Fruit fly (Drosophila melanogaster): ENCODE results near the gene lbe.
A peak's percentile ranks its signal among the peaks of the same experiment; 100 is the strongest.

Gene lbe

dm6 chr3R:21446334-21446733 lies at the start of gene lbe:
TSS of gene lbe (minus strand) at chr3R:21446537.
- peak; percentile 60 to 66 for TF ChIP-seq CTCF (optimal IDR thresholded peaks at IDR 0.05)
- TF ChIP-seq CG8478 (optimal IDR thresholded peaks at IDR 0.05), result no peak

dm6 chr3R:21493580-21494257 lies 47.4 kb upstream of the lbe start:
- TF ChIP-seq CG8478 (optimal IDR thresholded peaks at IDR 0.05) (no peak), CTCF (optimal IDR thresholded peaks at IDR 0.05) (no peak)

dm6 chr3R:21487706-21488406 lies 41.5 kb upstream of the lbe start:
- TF ChIP-seq CTCF (optimal IDR thresholded peaks at IDR 0.05) (peak; percentile 96 to 99), CG8478 (optimal IDR thresholded peaks at IDR 0.05) (no peak)

dm6 chr3R:21481960-21482359 lies 35.6 kb upstream of the lbe start, which contains the start of gene Fancm:
TSS of gene Fancm (plus strand) at chr3R:21482325.
- TF ChIP-seq CG8478 (optimal IDR thresholded peaks at IDR 0.05), result no peak
- peak; percentile 91 to 93 for TF ChIP-seq CTCF (optimal IDR thresholded peaks at IDR 0.05)

- TF ChIP-seq CG8478 (optimal IDR thresholded peaks at IDR 0.05) (no peak), CTCF (optimal IDR thresholded peaks at IDR 0.05) (no peak)
Observed at dm6 chr3R:21471179-21471578, 24.8 kb upstream of the lbe start.

- no peak for TF ChIP-seq CTCF (optimal IDR thresholded peaks at IDR 0.05)
- TF ChIP-seq CG8478 (optimal IDR thresholded peaks at IDR 0.05), result no peak
Observed at dm6 chr3R:21470272-21470671, 23.9 kb upstream of the lbe start.

dm6 chr3R:21459948-21460347 lies 13.6 kb upstream of the lbe start:
- no peak for TF ChIP-seq CG8478 (optimal IDR thresholded peaks at IDR 0.05)
- no peak for TF ChIP-seq CTCF (optimal IDR thresholded peaks at IDR 0.05)

- TF ChIP-seq CG8478 (optimal IDR thresholded peaks at IDR 0.05) (no peak), CTCF (optimal IDR thresholded peaks at IDR 0.05) (no peak)
Observed at dm6 chr3R:21458445-21458844, 12.1 kb upstream of the lbe start.

- no peak for TF ChIP-seq CG8478 (optimal IDR thresholded peaks at IDR 0.05)
- TF ChIP-seq CTCF (optimal IDR thresholded peaks at IDR 0.05), result no peak
Observed at dm6 chr3R:21456774-21457173, 10.4 kb upstream of the lbe start.

dm6 chr3R:21452108-21452507 lies 5.8 kb upstream of the lbe start:
- TF ChIP-seq CTCF (optimal IDR thresholded peaks at IDR 0.05) (no peak), CG8478 (optimal IDR thresholded peaks at IDR 0.05) (no peak)

dm6 chr3R:21447656-21448055 lies 1.3 kb upstream of the lbe start:
- TF ChIP-seq CG8478 (optimal IDR thresholded peaks at IDR 0.05) (no peak), CTCF (optimal IDR thresholded peaks at IDR 0.05) (no peak)

dm6 chr3R:21445327-21445726 lies 1.0 kb downstream of the lbe start:
- TF ChIP-seq CG8478 (optimal IDR thresholded peaks at IDR 0.05), result no peak
- no peak for TF ChIP-seq CTCF (optimal IDR thresholded peaks at IDR 0.05)

- TF ChIP-seq CG8478 (optimal IDR thresholded peaks at IDR 0.05) (no peak), CTCF (optimal IDR thresholded peaks at IDR 0.05) (no peak)
Observed at dm6 chr3R:21440760-21441159, 5.6 kb downstream of the lbe start.

dm6 chr3R:21440102-21440501 lies 6.2 kb downstream of the lbe start:
- no peak for TF ChIP-seq CG8478 (optimal IDR thresholded peaks at IDR 0.05)
- no peak for TF ChIP-seq CTCF (optimal IDR thresholded peaks at IDR 0.05)

- TF ChIP-seq CTCF (optimal IDR thresholded peaks at IDR 0.05), result no peak
- no peak for TF ChIP-seq CG8478 (optimal IDR thresholded peaks at IDR 0.05)
Observed at dm6 chr3R:21437515-21438090, 8.7 kb downstream of the lbe start.

Data from S2 (cell line).